Worm (Caenorhabditis elegans) whole organism, L3 larva: Measurements from ENCODE around the gene rbf-1.

Experiments
- ZK546.5 ChIP-seq: sonication (generic microtip); optimal IDR thresholded peaks from 2 replicates; lab custom pipeline; 2017; ENCODE audit warnings: missing biosample characterization, missing genetic modification characterization
- aly-2 ChIP-seq: fragments of 150-350 bp; optimal IDR thresholded peaks from 2 replicates; lab custom pipeline; 2014; ENCODE audit warnings: missing biosample characterization, missing genetic modification characterization
- ama-1 ChIP-seq: fragments of 150-350 bp; optimal IDR thresholded peaks from 2 replicates; lab custom pipeline; 2018
- ceh-16 ChIP-seq: sonication (generic microtip); optimal IDR thresholded peaks from 2 replicates; lab custom pipeline; 2017; ENCODE audit warnings: missing biosample characterization, missing genetic modification characterization
- ceh-82 ChIP-seq: fragments of 150-350 bp; optimal IDR thresholded peaks from 2 replicates; lab custom pipeline; 2014; ENCODE audit warnings: missing biosample characterization, missing genetic modification characterization
- ceh-9 ChIP-seq: sonication (generic microtip); optimal IDR thresholded peaks from 2 replicates; lab custom pipeline; 2018; ENCODE audit warnings: missing biosample characterization, missing genetic modification characterization
- egl-27 ChIP-seq: sonication (generic microtip); optimal IDR thresholded peaks from 4 replicates; lab custom pipeline; 2017; ENCODE audit warnings: missing biosample characterization, missing genetic modification reagents, missing genetic modification characterization
- egl-5 ChIP-seq: fragments of 150-350 bp; optimal IDR thresholded peaks from 2 replicates; lab custom pipeline; 2017; ENCODE audit warnings: missing biosample characterization, missing genetic modification reagents, missing genetic modification characterization, inconsistent platforms
- elt-1 ChIP-seq: fragments of 150-350 bp; optimal IDR thresholded peaks from 2 replicates; lab custom pipeline; 2014; ENCODE audit warnings: missing biosample characterization, missing genetic modification characterization
- elt-2 ChIP-seq: sonication (generic microtip); optimal IDR thresholded peaks from 2 replicates; lab custom pipeline; 2016; ENCODE audit warnings: missing genetic modification reagents, mild to moderate bottlenecking, missing genetic modification characterization, missing compliant biosample characterization
- elt-3 ChIP-seq, 3 experiments: fragments of 150-350 bp in 1 of 3; sonication (generic microtip) in 2 of 3; optimal IDR thresholded peaks; 2 replicates in 2 of 3; 4 replicates in 1 of 3; lab custom pipeline; 2014 to 2017; ENCODE audit warnings: missing biosample characterization in 3 of 3, missing genetic modification characterization in 3 of 3
- eor-1 ChIP-seq, 2 experiments: fragments of 150-350 bp; optimal IDR thresholded peaks; 2 replicates each; lab custom pipeline; 2014 to 2018; ENCODE audit warnings: missing biosample characterization in 2 of 2, missing genetic modification characterization in 2 of 2
- fkh-10 ChIP-seq: sonication (generic microtip); optimal IDR thresholded peaks from 2 replicates; lab custom pipeline; 2017; ENCODE audit warnings: missing biosample characterization, missing genetic modification reagents, missing genetic modification characterization
- fkh-2 ChIP-seq: fragments of 150-350 bp; optimal IDR thresholded peaks from 2 replicates; lab custom pipeline; 2014; ENCODE audit warnings: missing biosample characterization, missing genetic modification reagents, missing genetic modification characterization
- fos-1 ChIP-seq: fragments of 150-350 bp; optimal IDR thresholded peaks from 2 replicates; lab custom pipeline; 2014; ENCODE audit warnings: missing biosample characterization, missing genetic modification characterization
- hmg-11 ChIP-seq: sonication (generic microtip); optimal IDR thresholded peaks from 2 replicates; lab custom pipeline; 2016; ENCODE audit warnings: missing genetic modification characterization, missing compliant biosample characterization
- jun-1 ChIP-seq: fragments of 150-350 bp; optimal IDR thresholded peaks from 2 replicates; lab custom pipeline; 2014; ENCODE audit warnings: missing biosample characterization, missing genetic modification reagents, missing genetic modification characterization
- lin-15B ChIP-seq: fragments of 150-350 bp; optimal IDR thresholded peaks from 2 replicates; lab custom pipeline; 2014; ENCODE audit warnings: missing biosample characterization, missing genetic modification characterization
- lin-39 ChIP-seq: fragments of 150-350 bp; optimal IDR thresholded peaks from 2 replicates; lab custom pipeline; 2018; ENCODE audit warnings: missing biosample characterization, missing genetic modification reagents, missing genetic modification characterization
- lsy-12 ChIP-seq: sonication (generic microtip); optimal IDR thresholded peaks from 2 replicates; lab custom pipeline; 2016; ENCODE audit warnings: mild to moderate bottlenecking, missing genetic modification characterization, missing compliant biosample characterization
- nhr-12 ChIP-seq: fragments of 150-350 bp; optimal IDR thresholded peaks from 2 replicates; lab custom pipeline; 2014; ENCODE audit warnings: missing biosample characterization, missing genetic modification characterization
- nhr-237 ChIP-seq: fragments of 150-350 bp; optimal IDR thresholded peaks from 2 replicates; lab custom pipeline; 2014; ENCODE audit warnings: missing biosample characterization, missing genetic modification characterization
- nhr-25 ChIP-seq: sonication (generic microtip); optimal IDR thresholded peaks from 2 replicates; lab custom pipeline; 2017; ENCODE audit warnings: missing biosample characterization, missing genetic modification characterization
- nhr-28 ChIP-seq: fragments of 150-350 bp; optimal IDR thresholded peaks from 2 replicates; lab custom pipeline; 2014; ENCODE audit warnings: missing biosample characterization, missing genetic modification characterization
- nhr-43 ChIP-seq: sonication (generic microtip); optimal IDR thresholded peaks from 2 replicates; lab custom pipeline; 2016; ENCODE audit warnings: mild to moderate bottlenecking, missing genetic modification characterization, missing compliant biosample characterization; ENCODE audit not compliant: poor library complexity, severe bottlenecking
- nhr-67 ChIP-seq: fragments of 150-350 bp; optimal IDR thresholded peaks from 2 replicates; lab custom pipeline; 2014; ENCODE audit warnings: missing biosample characterization, missing genetic modification characterization
- nhr-76 ChIP-seq: fragments of 150-350 bp; sonication (generic microtip); optimal IDR thresholded peaks from 5 replicates; lab custom pipeline; 2014; ENCODE audit warnings: missing biosample characterization, missing genetic modification characterization
- nhr-77 ChIP-seq: fragments of 150-350 bp; optimal IDR thresholded peaks from 2 replicates; lab custom pipeline; 2014; ENCODE audit warnings: missing biosample characterization, missing genetic modification characterization
- pha-4 ChIP-seq: fragments of 150-350 bp; optimal IDR thresholded peaks from 2 replicates; lab custom pipeline; 2014; ENCODE audit warnings: missing biosample characterization, missing genetic modification reagents, missing genetic modification characterization
- pqm-1 ChIP-seq: fragments of 150-350 bp; optimal IDR thresholded peaks from 2 replicates; lab custom pipeline; 2017; ENCODE audit warnings: missing biosample characterization, missing genetic modification characterization, inconsistent platforms
- skn-1 ChIP-seq: fragments of 150-350 bp; optimal IDR thresholded peaks from 2 replicates; lab custom pipeline; 2014; ENCODE audit warnings: missing biosample characterization, missing genetic modification characterization
- snpc-4 ChIP-seq: fragments of 150-350 bp; optimal IDR thresholded peaks from 2 replicates; lab custom pipeline; 2014; ENCODE audit warnings: missing biosample characterization, missing genetic modification characterization
- tbx-2 ChIP-seq: sonication (generic microtip); optimal IDR thresholded peaks from 2 replicates; lab custom pipeline; 2016; ENCODE audit warnings: mild to moderate bottlenecking, missing genetic modification characterization, missing compliant biosample characterization
- unc-39 ChIP-seq: sonication (generic microtip); optimal IDR thresholded peaks from 4 replicates; lab custom pipeline; 2017; ENCODE audit warnings: missing biosample characterization, missing genetic modification characterization
- unc-62 ChIP-seq: fragments of 150-350 bp; sonication (generic microtip); optimal IDR thresholded peaks from 4 replicates; lab custom pipeline; 2014; ENCODE audit warnings: missing biosample characterization, missing genetic modification reagents, missing genetic modification characterization
- zag-1 ChIP-seq: fragments of 150-350 bp; optimal IDR thresholded peaks from 2 replicates; lab custom pipeline; 2014; ENCODE audit warnings: missing biosample characterization, missing genetic modification characterization
- ztf-4 ChIP-seq: fragments of 150-350 bp; optimal IDR thresholded peaks from 2 replicates; lab custom pipeline; 2014; ENCODE audit warnings: missing biosample characterization, missing genetic modification characterization

Gene rbf-1

ce11 chrIII:6734420-6734819 is 58.9 kb downstream of the rbf-1 start, which contains the start of gene Y102E9.3:
TSS of gene Y102E9.3 (minus strand) at chrIII:6734520.
- TF ChIP-seq elt-2 (tag; lab: Kevin White, UChicago) (no peak), snpc-4 (tag; lab: Kevin White, UChicago) (no peak), lin-39 (tag; lab: Kevin White, UChicago) (no peak), fkh-2 (tag; lab: Kevin White, UChicago) (no peak), nhr-77 (tag; lab: Kevin White, UChicago) (no peak), nhr-76 (tag; lab: Kevin White, UChicago) (no peak), tbx-2 (no peak), unc-39 (tag; lab: Kevin White, UChicago) (no peak), aly-2 (no peak), fkh-10 (GFP tag; lab: Kevin White, UChicago) (no peak), egl-5 (tag; lab: Kevin White, UChicago) (no peak), ztf-4 (tag; lab: Kevin White, UChicago) (no peak), ama-1 (lab: Kevin White, UChicago) (no peak), lsy-12 (no peak), skn-1 (tag; lab: Kevin White, UChicago) (no peak)

- TF ChIP-seq lsy-12 (no peak), elt-2 (tag; lab: Kevin White, UChicago) (no peak), nhr-77 (tag; lab: Kevin White, UChicago) (no peak), hmg-11 (tag; lab: Kevin White, UChicago) (no peak), ceh-9 (tag; lab: Kevin White, UChicago) (no peak), nhr-25 (no peak), unc-62 (no peak), snpc-4 (tag; lab: Kevin White, UChicago) (no peak), nhr-76 (tag; lab: Kevin White, UChicago) (no peak), nhr-28 (no peak), eor-1 (tag; optimal IDR thresholded peaks at IDR 0.05; lab: Kevin White, UChicago) (no peak), ceh-82 (tag; lab: Kevin White, UChicago) (no peak), elt-3 (tag; optimal IDR thresholded peaks at IDR 0.05; lab: Kevin White, UChicago) (no peak), pqm-1 (tag; lab: Kevin White, UChicago) (no peak), egl-27 (no peak), elt-1 (no peak), zag-1 (no peak), tbx-2 (no peak), nhr-12 (tag; lab: Kevin White, UChicago) (no peak), pha-4 (no peak)
These were observed 61.0 kb downstream of the rbf-1 start, which contains the start of gene Y102E9.6 for ce11 chrIII:6736566-6736965. TSS of gene Y102E9.6 (minus strand) at chrIII:6736666.

ce11 chrIII:6736971-6737370 is 61.4 kb downstream of the rbf-1 start, which contains the start of gene K07E12.2:
TSS of gene K07E12.2 (plus strand) at chrIII:6737271.
- TF ChIP-seq eor-1 (tag; optimal IDR thresholded peaks at IDR 0.05; lab: Kevin White, UChicago) (no peak), fkh-2 (tag; lab: Kevin White, UChicago) (no peak), nhr-237 (tag; lab: Kevin White, UChicago) (no peak), jun-1 (tag; lab: Kevin White, UChicago) (no peak), unc-39 (tag; lab: Kevin White, UChicago) (no peak)

DNA sequence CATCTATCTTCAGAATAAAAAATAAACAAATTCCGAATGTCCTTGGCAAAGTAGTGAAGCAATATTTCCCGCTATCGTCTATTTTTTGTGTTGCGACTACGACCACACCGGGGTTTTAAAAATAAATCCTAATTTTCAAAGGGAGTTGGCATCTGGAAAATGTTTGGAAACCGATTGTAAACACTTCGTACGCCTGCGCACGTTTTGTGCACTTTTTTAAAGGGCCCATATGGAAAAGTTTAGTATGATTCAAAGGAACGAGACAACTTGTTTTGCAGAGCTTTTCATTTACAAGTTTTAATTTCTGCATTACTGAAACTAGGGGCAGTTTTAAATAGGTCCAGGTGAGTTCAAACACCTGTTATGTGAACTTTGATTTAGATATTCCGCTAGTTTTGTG is 64.5 kb downstream of the rbf-1 start:
- TF ChIP-seq fos-1: no peak
- TF ChIP-seq egl-27: no peak
- TF ChIP-seq lin-15B (tag; lab: Kevin White, UChicago): no peak
- no peak for TF ChIP-seq nhr-43
- TF ChIP-seq snpc-4 (tag; lab: Kevin White, UChicago): no peak
- no peak for TF ChIP-seq jun-1 (tag; lab: Kevin White, UChicago)
- no peak for TF ChIP-seq skn-1 (tag; lab: Kevin White, UChicago)
- TF ChIP-seq nhr-67 (tag; lab: Kevin White, UChicago): no peak
- TF ChIP-seq ceh-16 (tag; lab: Kevin White, UChicago): no peak
- TF ChIP-seq pha-4: no peak
- TF ChIP-seq tbx-2: no peak
- TF ChIP-seq lsy-12: no peak
- TF ChIP-seq ZK546.5 (tag; lab: Kevin White, UChicago): no peak
- TF ChIP-seq zag-1: no peak
- no peak for TF ChIP-seq nhr-25
- TF ChIP-seq elt-2 (tag; lab: Kevin White, UChicago): no peak
- no peak for TF ChIP-seq ceh-9 (tag; lab: Kevin White, UChicago)
- TF ChIP-seq egl-5 (tag; lab: Kevin White, UChicago): no peak
- no peak for TF ChIP-seq elt-3 (tag; optimal IDR thresholded peaks at IDR 0.05; lab: Kevin White, UChicago)
